Worm (Caenorhabditis elegans) whole organism, L4 larva: Measurements from ENCODE around the gene K11D12.14.

Experiments used
- F26F4.8 ChIP-seq: fragments of 200-800 bp; sonication (Bioruptor generic); conservative IDR thresholded peaks from 2 replicates; pipeline ENCODE4 v1.3.6; 2022; ENCODE audit warnings: missing genetic modification characterization, missing compliant biosample characterization
- F44E2.7 ChIP-seq: fragments of 200-800 bp; sonication (Bioruptor generic); IDR thresholded peaks from 2 replicates; pipeline ENCODE4 v2.1.2; 2022; ENCODE audit warnings: missing genetic modification characterization, missing compliant biosample characterization
- R02D3.7 ChIP-seq: fragments of 150-350 bp; sonication (generic microtip); optimal IDR thresholded peaks from 3 replicates; lab custom pipeline; 2014; ENCODE audit warnings: missing biosample characterization, missing genetic modification characterization
- T20F7.1 ChIP-seq: fragments of 200-800 bp; sonication (Bioruptor generic); optimal IDR thresholded peaks from 2 replicates; lab custom pipeline; 2018; ENCODE audit warnings: mild to moderate bottlenecking, missing genetic modification characterization, missing compliant biosample characterization
- ZK337.2 ChIP-seq: fragments of 200-800 bp; sonication (Bioruptor generic); IDR thresholded peaks from 2 replicates; pipeline ENCODE4 v1.3.6; 2022; ENCODE audit warnings: missing genetic modification reagents, missing genetic modification characterization, missing compliant biosample characterization
- aly-2 ChIP-seq: sonication (generic microtip); optimal IDR thresholded peaks from 2 replicates; lab custom pipeline; 2018; ENCODE audit warnings: missing biosample characterization, missing genetic modification characterization
- ama-1 ChIP-seq: fragments of 150-350 bp; optimal IDR thresholded peaks from 2 replicates; lab custom pipeline; 2014; ENCODE audit warnings: inconsistent platforms, mixed read lengths
- arid-1 ChIP-seq: fragments of 200-800 bp; sonication (Bioruptor generic); conservative IDR thresholded peaks from 2 replicates; pipeline ENCODE4 v1.3.6; 2022; ENCODE audit warnings: missing genetic modification reagents, missing genetic modification characterization, missing compliant biosample characterization
- ceh-32 ChIP-seq: sonication (generic microtip); optimal IDR thresholded peaks from 2 replicates; lab custom pipeline; 2016; ENCODE audit warnings: mild to moderate bottlenecking, missing genetic modification characterization, missing compliant biosample characterization; ENCODE audit not compliant: poor library complexity
- ceh-82 ChIP-seq: sonication (generic microtip); optimal IDR thresholded peaks from 2 replicates; lab custom pipeline; 2017; ENCODE audit warnings: missing biosample characterization, missing genetic modification characterization
- daf-19 ChIP-seq: fragments of 200-800 bp; sonication (Bioruptor generic); conservative IDR thresholded peaks from 2 replicates; pipeline ENCODE4 v1.3.6; 2022; ENCODE audit warnings: missing genetic modification characterization, missing compliant biosample characterization
- daf-8 ChIP-seq: fragments of 200-800 bp; sonication (Bioruptor generic); IDR thresholded peaks from 2 replicates; pipeline ENCODE4 v1.3.6; 2022; ENCODE audit warnings: missing genetic modification characterization, missing compliant biosample characterization
- dmd-6 ChIP-seq: fragments of 200-800 bp; sonication (Bioruptor generic); IDR thresholded peaks from 2 replicates; pipeline ENCODE4 v1.3.6; 2022; ENCODE audit warnings: missing genetic modification reagents, missing genetic modification characterization, missing compliant biosample characterization
- dmd-8 ChIP-seq: fragments of 200-800 bp; sonication (Bioruptor generic); IDR thresholded peaks from 2 replicates; pipeline ENCODE4 v1.3.6; 2022; ENCODE audit warnings: missing genetic modification characterization, missing compliant biosample characterization
- dmd-9 ChIP-seq: fragments of 200-800 bp; sonication (Bioruptor generic); IDR thresholded peaks from 2 replicates; pipeline ENCODE4 v1.3.6; 2022; ENCODE audit warnings: missing genetic modification reagents, missing genetic modification characterization, missing compliant biosample characterization
- dve-1 ChIP-seq: sonication (generic microtip); optimal IDR thresholded peaks from 2 replicates; lab custom pipeline; 2017; ENCODE audit warnings: antibody characterized with exemption, mild to moderate bottlenecking, missing genetic modification characterization, missing compliant biosample characterization; ENCODE audit not compliant: insufficient read depth
- egl-27 ChIP-seq: sonication (generic microtip); optimal IDR thresholded peaks from 3 replicates; lab custom pipeline; 2017; ENCODE audit warnings: missing biosample characterization, missing genetic modification reagents, missing genetic modification characterization
- fkh-10 ChIP-seq: fragments of 150-350 bp; optimal IDR thresholded peaks from 2 replicates; lab custom pipeline; 2014; ENCODE audit warnings: missing biosample characterization, missing genetic modification reagents, missing genetic modification characterization
- gei-8 ChIP-seq: fragments of 200-800 bp; sonication (Bioruptor generic); optimal IDR thresholded peaks from 2 replicates; lab custom pipeline; 2018; ENCODE audit warnings: mild to moderate bottlenecking, missing genetic modification characterization, missing compliant biosample characterization
- hif-1 ChIP-seq, 2 experiments: sonication (generic microtip); optimal IDR thresholded peaks; 2 replicates each; lab custom pipeline; 2016 to 2017; ENCODE audit warnings: missing compliant biosample characterization in 2 of 2, missing genetic modification characterization in 2 of 2, missing genetic modification reagents in 2 of 2, missing genotype in 2 of 2, mild to moderate bottlenecking in 1 of 2
- hlh-30 ChIP-seq: sonication (generic microtip); optimal IDR thresholded peaks from 2 replicates; lab custom pipeline; 2017; ENCODE audit warnings: antibody characterized with exemption, mild to moderate bottlenecking, missing genetic modification characterization, missing compliant biosample characterization; ENCODE audit not compliant: insufficient read depth
- hmg-1.1 ChIP-seq: fragments of 200-800 bp; sonication (Bioruptor generic); IDR thresholded peaks from 2 replicates; pipeline ENCODE4 v1.3.6; 2022; ENCODE audit warnings: missing genetic modification reagents, missing genetic modification characterization, missing compliant biosample characterization
- lim-7 ChIP-seq: fragments of 200-800 bp; sonication (Bioruptor generic); IDR thresholded peaks from 2 replicates; pipeline ENCODE4 v1.3.6; 2022; ENCODE audit warnings: missing genetic modification characterization, missing compliant biosample characterization
- lin-13 ChIP-seq: fragments of 150-350 bp; optimal IDR thresholded peaks from 2 replicates; lab custom pipeline; 2014; ENCODE audit warnings: missing biosample characterization, missing genetic modification reagents, missing genetic modification characterization
- lir-3 ChIP-seq: sonication (generic microtip); optimal IDR thresholded peaks from 2 replicates; lab custom pipeline; 2016; ENCODE audit warnings: mild to moderate bottlenecking, missing genetic modification characterization, missing compliant biosample characterization
- lsy-2 ChIP-seq, 2 experiments: fragments of 150-350 bp in 1 of 2; sonication (generic microtip) in 1 of 2; optimal IDR thresholded peaks; 2 replicates each; lab custom pipeline; 2014 to 2017; ENCODE audit warnings: missing biosample characterization in 2 of 2, missing genetic modification characterization in 2 of 2
- madf-9 ChIP-seq: fragments of 200-800 bp; sonication (Bioruptor generic); conservative IDR thresholded peaks from 2 replicates; pipeline ENCODE4 v1.3.6; 2022; ENCODE audit warnings: missing genetic modification reagents, missing genetic modification characterization, missing compliant biosample characterization
- mdl-1 ChIP-seq, 2 experiments: fragments of 150-350 bp in 1 of 2; sonication (generic microtip) in 1 of 2; optimal IDR thresholded peaks; 2 replicates each; lab custom pipeline; 2014 to 2017; ENCODE audit warnings: missing biosample characterization in 2 of 2, missing genetic modification characterization in 2 of 2
- mxl-2 ChIP-seq: fragments of 200-800 bp; sonication (Bioruptor generic); conservative IDR thresholded peaks from 2 replicates; pipeline ENCODE4 v1.3.6; 2022; ENCODE audit warnings: missing genetic modification reagents, missing genetic modification characterization, missing compliant biosample characterization
- mxl-3 ChIP-seq: fragments of 200-800 bp; sonication (Bioruptor generic); optimal IDR thresholded peaks from 2 replicates; lab custom pipeline; 2018; ENCODE audit warnings: mild to moderate bottlenecking, missing genetic modification characterization, missing compliant biosample characterization
- nhr-10 ChIP-seq: fragments of 150-350 bp; optimal IDR thresholded peaks from 2 replicates; lab custom pipeline; 2014; ENCODE audit warnings: missing biosample characterization, missing genetic modification characterization
- nhr-237 ChIP-seq: sonication (generic microtip); optimal IDR thresholded peaks from 2 replicates; lab custom pipeline; 2017; ENCODE audit warnings: missing biosample characterization, missing genetic modification characterization
- nhr-41 ChIP-seq: fragments of 200-800 bp; sonication (Bioruptor generic); IDR thresholded peaks from 2 replicates; pipeline ENCODE4 v1.3.6; 2022; ENCODE audit warnings: missing genetic modification reagents, missing genetic modification characterization, missing compliant biosample characterization
- nhr-48 ChIP-seq: sonication (generic microtip); optimal IDR thresholded peaks from 2 replicates; lab custom pipeline; 2016; ENCODE audit warnings: mild to moderate bottlenecking, missing genetic modification characterization, missing compliant biosample characterization
- nhr-6 ChIP-seq: fragments of 150-350 bp; optimal IDR thresholded peaks from 2 replicates; lab custom pipeline; 2014; ENCODE audit warnings: missing biosample characterization, missing genetic modification characterization
- pha-4 ChIP-seq, 2 experiments: fragments of 150-350 bp in 1 of 2; fragments of 200-800 bp in 1 of 2; sonication (Bioruptor generic) in 1 of 2; IDR thresholded peaks in 1 of 2; optimal IDR thresholded peaks in 1 of 2; 2 replicates each; pipeline versions ENCODE4 v1.3.6 to Lab custom; 2014 to 2022; ENCODE audit warnings: missing genetic modification characterization in 2 of 2, missing genetic modification reagents in 2 of 2, missing biosample characterization in 1 of 2, missing compliant biosample characterization in 1 of 2
- rbr-2 ChIP-seq: sonication (generic microtip); optimal IDR thresholded peaks from 2 replicates; lab custom pipeline; 2016; ENCODE audit warnings: missing genotype, missing genetic modification characterization, missing compliant biosample characterization
- saeg-2 ChIP-seq: fragments of 200-800 bp; sonication (Bioruptor generic); IDR thresholded peaks from 2 replicates; pipeline ENCODE4 v1.3.6; 2022; ENCODE audit warnings: missing genetic modification reagents, missing genetic modification characterization, missing compliant biosample characterization
- sdz-12 ChIP-seq: fragments of 200-800 bp; sonication (Bioruptor generic); optimal IDR thresholded peaks from 2 replicates; lab custom pipeline; 2018; ENCODE audit warnings: mild to moderate bottlenecking, missing genetic modification characterization, missing compliant biosample characterization
- set-16 ChIP-seq: fragments of 200-800 bp; sonication (Bioruptor generic); IDR thresholded peaks from 2 replicates; pipeline ENCODE4 v1.3.6; 2022; ENCODE audit warnings: missing genetic modification reagents, missing genetic modification characterization, missing compliant biosample characterization
- skn-1 ChIP-seq: fragments of 150-350 bp; optimal IDR thresholded peaks from 2 replicates; lab custom pipeline; 2014; ENCODE audit warnings: missing biosample characterization, missing genetic modification characterization
- snpc-4 ChIP-seq: fragments of 150-350 bp; optimal IDR thresholded peaks from 2 replicates; lab custom pipeline; 2014; ENCODE audit warnings: missing biosample characterization, missing genetic modification characterization
- spr-1 ChIP-seq: sonication (generic microtip); optimal IDR thresholded peaks from 2 replicates; lab custom pipeline; 2016; ENCODE audit warnings: mild to moderate bottlenecking, missing genetic modification characterization, missing compliant biosample characterization
- spr-3 ChIP-seq: fragments of 200-800 bp; sonication (Bioruptor generic); optimal IDR thresholded peaks from 2 replicates; lab custom pipeline; 2018; ENCODE audit warnings: mild to moderate bottlenecking, missing genetic modification characterization, missing compliant biosample characterization
- unc-130 ChIP-seq: sonication (generic microtip); optimal IDR thresholded peaks from 2 replicates; lab custom pipeline; 2016; ENCODE audit warnings: missing genetic modification reagents, missing genetic modification characterization, missing compliant biosample characterization
- vab-7 ChIP-seq: fragments of 200-800 bp; sonication (Bioruptor generic); IDR thresholded peaks from 2 replicates; pipeline ENCODE4 v1.3.6; 2022; ENCODE audit warnings: missing genetic modification reagents, missing genetic modification characterization, missing compliant biosample characterization
- zfp-3 ChIP-seq: fragments of 200-800 bp; sonication (Bioruptor generic); conservative IDR thresholded peaks from 2 replicates; pipeline ENCODE4 v1.3.6; 2022; ENCODE audit warnings: missing genetic modification reagents, missing genetic modification characterization, missing compliant biosample characterization
- zip-2 ChIP-seq: fragments of 150-350 bp; optimal IDR thresholded peaks from 2 replicates; lab custom pipeline; 2014; ENCODE audit warnings: missing biosample characterization, missing genetic modification characterization
- ztf-7 ChIP-seq: fragments of 150-350 bp; optimal IDR thresholded peaks from 2 replicates; lab custom pipeline; 2014; ENCODE audit warnings: missing biosample characterization, missing genetic modification characterization

Gene K11D12.14

DNA sequence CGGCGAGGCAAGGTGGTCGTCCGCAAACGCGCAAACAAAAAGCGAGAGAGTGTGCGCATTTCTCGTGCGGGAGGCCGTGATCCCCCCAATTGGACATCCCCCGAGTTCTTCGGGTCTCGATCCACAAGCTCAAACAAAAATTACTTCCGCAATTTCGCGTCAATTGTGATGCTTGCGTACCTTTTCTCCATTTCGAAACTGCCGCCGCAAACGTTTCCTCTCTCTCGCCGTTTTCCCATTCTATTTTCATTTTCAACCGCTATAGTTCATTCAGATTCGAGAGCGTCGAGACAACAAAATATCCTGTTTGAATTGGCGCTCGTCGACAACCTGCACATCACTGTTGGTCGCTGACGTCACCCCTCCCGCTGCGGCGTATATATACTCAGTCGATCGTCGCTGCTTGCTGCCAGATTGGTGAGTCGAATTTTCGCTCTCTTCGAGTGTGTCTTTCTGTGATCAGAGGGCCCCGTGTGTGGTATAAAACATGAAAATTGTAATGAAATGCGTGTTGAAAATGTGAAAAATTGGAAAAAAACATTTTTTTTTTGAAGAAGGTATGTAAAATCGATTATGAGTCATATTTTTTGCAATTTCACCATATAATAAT is at the start of gene K11D12.14, which contains the start of gene pqn-51 (continued):
- TF ChIP-seq lsy-2 (tag; optimal IDR thresholded peaks at IDR 0.05; lab: Kevin White, UChicago) (peak; percentile 81 to 92), spr-3 (GFP tag; lab: Kevin White, UChicago) (peak; percentile 61), ZK337.2 (peak; percentile 69), mdl-1 (tag; optimal IDR thresholded peaks at IDR 0.05; lab: Kevin White, UChicago) (peak; percentile 18 to 67), daf-19 (peak; percentile 78), gei-8 (GFP tag; lab: Kevin White, UChicago) (peak; percentile 35), snpc-4 (tag; lab: Kevin White, UChicago) (no peak), saeg-2 (peak; percentile 86), rbr-2 (tag; lab: Kevin White, UChicago) (peak; percentile 97), pha-4 (GFP tag; IDR thresholded peaks at IDR 0.05; lab: Robert Waterston, UW) (peak; percentile 90), pha-4 (tag; optimal IDR thresholded peaks at IDR 0.05; lab: Kevin White, UChicago) (peak; percentile 1), vab-7 (GFP tag; lab: Robert Waterston, UW) (peak; percentile 90), nhr-6 (tag; lab: Kevin White, UChicago) (peak; percentile 81), dve-1 (peak; percentile 95), sdz-12 (GFP tag; lab: Kevin White, UChicago) (no peak), hif-1 (tag; optimal IDR thresholded peaks at IDR 0.05; lab: Kevin White, UChicago) (peak; percentile 61 to 75), R02D3.7 (tag; lab: Kevin White, UChicago) (no peak), fkh-10 (GFP tag; lab: Kevin White, UChicago) (peak; percentile 93), zfp-3 (GFP tag; lab: Robert Waterston, UW) (peak; percentile 75; the same call in 1 of the 2 replicates), dmd-6 (GFP tag; lab: Robert Waterston, UW) (peak; percentile 90), zip-2 (tag; lab: Kevin White, UChicago) (peak; percentile 11), unc-130 (GFP tag; lab: Kevin White, UChicago) (peak; percentile 7), madf-9 (GFP tag; lab: Robert Waterston, UW) (peak; percentile 83), ztf-7 (tag; lab: Kevin White, UChicago) (peak; percentile 55), nhr-10 (tag; lab: Kevin White, UChicago) (peak; percentile 54), lin-13 (GFP tag; lab: Kevin White, UChicago) (peak; percentile 93), F26F4.8 (GFP tag; lab: Robert Waterston, UW) (no peak), daf-8 (no peak), mxl-3 (peak; percentile 56), lir-3 (no peak), aly-2 (tag; lab: Kevin White, UChicago) (peak; percentile 22), ama-1 (lab: Kevin White, UChicago) (peak; percentile 98), spr-1 (tag; lab: Kevin White, UChicago) (peak; percentile 81), egl-27 (no peak), T20F7.1 (peak; percentile 81), lim-7 (GFP tag; lab: Robert Waterston, UW) (0 out of 2 replicates have a peak, but pooled peaks have one; percentile 10), nhr-48 (tag; lab: Kevin White, UChicago) (peak; percentile 89), dmd-9 (GFP tag; lab: Robert Waterston, UW) (no peak), hmg-1.1 (GFP tag; lab: Robert Waterston, UW) (peak; percentile 91), hlh-30 (tag; lab: Kevin White, UChicago) (peak; percentile 70), dmd-8 (GFP tag; lab: Robert Waterston, UW) (0 out of 2 replicates have a peak, but pooled peaks have one; percentile 64), nhr-237 (no peak), ceh-32 (tag; lab: Kevin White, UChicago) (peak; percentile 21), set-16 (GFP tag; lab: Robert Waterston, UW) (peak; percentile 88), nhr-41 (GFP tag; lab: Robert Waterston, UW) (no peak), F44E2.7 (GFP tag; lab: Robert Waterston, UW) (0 out of 2 replicates have a peak, but pooled peaks have one; percentile 51), mxl-2 (GFP tag; lab: Robert Waterston, UW) (peak; percentile 33; the same call in 1 of the 2 replicates), arid-1 (peak; percentile 78; the same call in 1 of the 2 replicates), ceh-82 (tag; lab: Kevin White, UChicago) (no peak), skn-1 (tag; lab: Kevin White, UChicago) (no peak)
